Fruit fly (Drosophila melanogaster): Measurements from ENCODE around the gene CG15601.

DNA sequence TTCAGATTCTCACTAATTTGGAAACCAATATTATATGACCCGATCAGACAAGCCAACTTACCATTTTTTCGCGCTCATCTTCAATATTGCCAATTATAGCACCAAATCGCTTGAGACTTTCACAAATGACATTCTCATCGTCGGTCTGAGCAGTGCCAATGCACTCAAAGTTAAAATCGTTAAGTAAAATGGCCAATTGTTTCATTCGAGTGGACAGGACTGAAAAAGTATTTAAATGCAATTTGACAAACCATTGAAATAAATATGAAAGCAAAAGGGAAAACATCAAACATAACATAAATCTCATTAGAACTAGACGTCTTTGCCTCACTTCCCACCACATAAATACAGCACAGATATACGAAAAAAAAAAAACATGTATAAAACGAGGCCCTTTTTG is 45.6 kb downstream of the CG15601 start, which contains the start of gene CG8260:
- TF ChIP-seq CG33017 (tag; optimal IDR thresholded peaks at IDR 0.05) = no peak
- no peak for TF ChIP-seq ovo (GFP tag; optimal IDR thresholded peaks at IDR 0.05)
- no peak for TF ChIP-seq cic (GFP tag; optimal IDR thresholded peaks at IDR 0.05)
- no peak for TF ChIP-seq CG11617 (GFP tag; optimal IDR thresholded peaks at IDR 0.05)
- TF ChIP-seq tj (GFP tag; optimal IDR thresholded peaks at IDR 0.05) = no peak
- TF ChIP-seq Hr96 (GFP tag; optimal IDR thresholded peaks at IDR 0.05) = no peak
- no peak for TF ChIP-seq Clk (GFP tag; optimal IDR thresholded peaks at IDR 0.05)
- TF ChIP-seq kay (GFP tag; ENCODE audit: borderline replicate concordance) = no peak
- TF ChIP-seq bab1 (GFP tag; optimal IDR thresholded peaks at IDR 0.05) = no peak
- TF ChIP-seq CG12768 (GFP tag; optimal IDR thresholded peaks at IDR 0.05) = no peak
- TF ChIP-seq CG14711 (tag; optimal IDR thresholded peaks at IDR 0.05) = no peak
